Fruit fly (Drosophila melanogaster): ENCODE measurements around the gene tant.
A peak's percentile ranks its signal among the peaks of the same experiment; 100 is the strongest.

tant gene

DNA sequence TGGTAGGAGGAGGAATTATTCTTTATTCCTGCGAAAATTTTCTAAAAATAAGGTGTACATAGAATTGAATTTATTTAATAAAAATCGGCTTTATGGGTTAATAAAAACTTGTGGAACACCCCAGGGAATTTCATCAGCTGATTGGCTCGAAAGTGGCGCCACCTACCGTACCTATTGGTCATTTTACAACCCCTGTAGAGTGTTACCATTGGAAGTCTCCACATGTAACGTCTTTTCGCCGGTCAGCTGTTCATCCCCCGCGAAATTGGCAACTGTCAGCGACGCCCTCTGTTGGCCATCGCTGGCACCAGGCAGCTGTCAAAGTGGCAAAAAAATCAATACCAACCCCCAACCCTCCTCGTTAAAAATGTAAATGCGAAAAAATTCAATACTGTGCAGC, 27.6 kb downstream of the tant start, which contains the start of gene CG13293 (continued):
- no peak for TF ChIP-seq CG15601 (tag; optimal IDR thresholded peaks at IDR 0.05)
- no peak for TF ChIP-seq CG42726 (GFP tag; IDR thresholded peaks at IDR 0.05; ENCODE audit: partially characterized antibody)
- no peak for TF ChIP-seq CG30403 (GFP tag; optimal IDR thresholded peaks at IDR 0.05)
- TF ChIP-seq CG10979 (tag; optimal IDR thresholded peaks at IDR 0.05), result peak; percentile 16
- no peak for TF ChIP-seq Gsc (GFP tag; IDR thresholded peaks at IDR 0.05)
- no peak for TF ChIP-seq CG16863 (GFP tag; optimal IDR thresholded peaks at IDR 0.05)
- TF ChIP-seq CG12155 (GFP tag; optimal IDR thresholded peaks at IDR 0.05), result no peak
- no peak for TF ChIP-seq dmrt99B (tag; optimal IDR thresholded peaks at IDR 0.05)
- no peak for TF ChIP-seq jing (GFP tag; optimal IDR thresholded peaks at IDR 0.05)
- TF ChIP-seq CG2712 (tag; optimal IDR thresholded peaks at IDR 0.05), result no peak
- no peak for TF ChIP-seq CG7839 (tag; optimal IDR thresholded peaks at IDR 0.05)
- no peak for TF ChIP-seq CG4617 (GFP tag; optimal IDR thresholded peaks at IDR 0.05; ENCODE audit: borderline replicate concordance)
- TF ChIP-seq CG9727 (GFP tag; optimal IDR thresholded peaks at IDR 0.05), result no peak
- TF ChIP-seq aop (GFP tag; IDR thresholded peaks at IDR 0.05), result no peak
- TF ChIP-seq Hsf (GFP tag; optimal IDR thresholded peaks at IDR 0.05), result no peak
- no peak for TF ChIP-seq CG2875 (GFP tag; optimal IDR thresholded peaks at IDR 0.05)
- TF ChIP-seq ttk (GFP tag; IDR thresholded peaks at IDR 0.05), result no peak
- TF ChIP-seq emc (GFP tag; optimal IDR thresholded peaks at IDR 0.05), result no peak
- TF ChIP-seq nerfin-2 (GFP tag; IDR thresholded peaks at IDR 0.05; ENCODE audit: partially characterized antibody), result no peak
- TF ChIP-seq CG10274 (GFP tag; optimal IDR thresholded peaks at IDR 0.05), result no peak
- no peak for TF ChIP-seq mld (GFP tag; IDR thresholded peaks at IDR 0.05; ENCODE audit: partially characterized antibody)
- TF ChIP-seq grn (GFP tag; optimal IDR thresholded peaks at IDR 0.05), result no peak
- TF ChIP-seq CG16815 (GFP tag; optimal IDR thresholded peaks at IDR 0.05), result no peak
- no peak for TF ChIP-seq Dip2 (GFP tag; IDR thresholded peaks at IDR 0.05)
- no peak for TF ChIP-seq CG9817 (tag; optimal IDR thresholded peaks at IDR 0.05)
- TF ChIP-seq Hr3 (GFP tag; optimal IDR thresholded peaks at IDR 0.05), result no peak
- no peak for TF ChIP-seq H2.0 (GFP tag; IDR thresholded peaks at IDR 0.05)
- TF ChIP-seq Oli (tag; optimal IDR thresholded peaks at IDR 0.05), result no peak
- TF ChIP-seq CG10462 (GFP tag; optimal IDR thresholded peaks at IDR 0.05), result no peak
- TF ChIP-seq ATbp (GFP tag; optimal IDR thresholded peaks at IDR 0.05), result no peak
- no peak for TF ChIP-seq psq (GFP tag; optimal IDR thresholded peaks at IDR 0.05)
- TF ChIP-seq TFAM (GFP tag; optimal IDR thresholded peaks at IDR 0.05), result no peak
- no peak for TF ChIP-seq az2 (GFP tag; optimal IDR thresholded peaks at IDR 0.05)
- TF ChIP-seq ac (GFP tag; optimal IDR thresholded peaks at IDR 0.05), result no peak
- TF ChIP-seq al (GFP tag; IDR thresholded peaks at IDR 0.05), result no peak
- TF ChIP-seq CG17612 (GFP tag; IDR thresholded peaks at IDR 0.05), result no peak
- no peak for TF ChIP-seq Oaz (GFP tag; IDR thresholded peaks at IDR 0.05)
- no peak for TF ChIP-seq pb (GFP tag; optimal IDR thresholded peaks at IDR 0.05)
- TF ChIP-seq E2f2 (GFP tag; IDR thresholded peaks at IDR 0.05), result no peak
- no peak for TF ChIP-seq CG17361 (GFP tag; IDR thresholded peaks at IDR 0.05)
- no peak for TF ChIP-seq wdn (GFP tag; IDR thresholded peaks at IDR 0.05)
- no peak for TF ChIP-seq Camta (GFP tag; optimal IDR thresholded peaks at IDR 0.05)
- peak; percentile 30 for TF ChIP-seq MESR4 (GFP tag; optimal IDR thresholded peaks at IDR 0.05)
- TF ChIP-seq CG4730 (GFP tag; IDR thresholded peaks at IDR 0.05), result no peak
- no peak for TF ChIP-seq lilli (GFP tag; optimal IDR thresholded peaks at IDR 0.05)
- TF ChIP-seq CG15073 (GFP tag; optimal IDR thresholded peaks at IDR 0.05), result no peak
- TF ChIP-seq lmd (GFP tag; IDR thresholded peaks at IDR 0.05), result no peak
- TF ChIP-seq CG12659 (GFP tag; optimal IDR thresholded peaks at IDR 0.05), result peak; percentile 20
- no peak for TF ChIP-seq exex (tag; optimal IDR thresholded peaks at IDR 0.05)
- no peak for TF ChIP-seq wor (GFP tag; IDR thresholded peaks at IDR 0.05)
- TF ChIP-seq cg (GFP tag; optimal IDR thresholded peaks at IDR 0.05), result no peak
- no peak for TF ChIP-seq Six4 (GFP tag; optimal IDR thresholded peaks at IDR 0.05)
- no peak for TF ChIP-seq wek (GFP tag; optimal IDR thresholded peaks at IDR 0.05)

All from whole organism, embryonic.